Worm (Caenorhabditis elegans): ENCODE data around the gene T19C4.24.
A peak's percentile ranks its signal among the peaks of the same experiment; 100 is the strongest.
"Not testable (repeated sequence)": the region's sequence is repeated elsewhere in the genome, so short reads cannot be mapped to it uniquely, and the experiment has no call there.

T19C4.24 gene

DNA sequence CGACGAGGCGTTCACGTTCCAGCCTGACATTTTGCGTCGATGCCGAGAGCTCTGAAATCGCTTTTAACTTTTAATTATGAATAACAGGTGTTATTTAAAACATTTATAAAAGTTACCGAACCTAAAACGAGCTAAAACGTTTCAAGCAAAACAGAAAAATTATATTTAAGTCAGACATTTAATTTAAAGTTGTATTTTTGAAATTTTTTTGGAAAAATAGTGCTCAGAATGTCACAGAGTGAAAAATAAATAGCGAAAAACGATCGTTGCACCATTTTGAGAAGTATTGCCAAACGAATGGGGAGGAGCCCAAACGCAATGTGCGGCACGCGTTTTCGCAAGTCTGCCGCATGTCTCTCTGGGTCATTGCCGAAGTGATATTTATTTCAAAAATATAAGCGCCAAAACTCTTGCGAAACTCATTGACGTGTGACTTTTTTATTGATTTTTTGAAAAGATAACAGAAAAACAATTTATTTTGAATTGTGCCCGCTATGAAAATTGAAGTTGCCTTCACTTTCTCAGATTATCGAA lies 33.7 kb downstream of the T19C4.24 start, which contains the start of gene erfa-3 (continued):
- no peak for TF ChIP-seq Y116A8C.19 (tag; optimal IDR thresholded peaks at IDR 0.05; ENCODE audit: borderline replicate concordance)
- TF ChIP-seq alr-1 (tag; optimal IDR thresholded peaks at IDR 0.05; ENCODE audit: borderline replicate concordance) = no peak
- peak; percentile 59 for TF ChIP-seq lin-14 (GFP tag; optimal IDR thresholded peaks at IDR 0.05)
- no peak for TF ChIP-seq aha-1 (tag; optimal IDR thresholded peaks at IDR 0.05)
- no peak for TF ChIP-seq ama-1 (optimal IDR thresholded peaks at IDR 0.05)
- TF ChIP-seq snu-23 (GFP tag; optimal IDR thresholded peaks at IDR 0.05) = peak; percentile 73
- TF ChIP-seq vab-15 (tag; optimal IDR thresholded peaks at IDR 0.05) = no peak
- TF ChIP-seq pqm-1 (tag; optimal IDR thresholded peaks at IDR 0.05) = no peak
- TF ChIP-seq sup-37 (GFP tag; optimal IDR thresholded peaks at IDR 0.05) = no peak

- not testable (repeated sequence) for TF ChIP-seq ceh-88 (GFP tag; IDR thresholded peaks at IDR 0.05); snu-23 (GFP tag; optimal IDR thresholded peaks at IDR 0.05); lin-13 (GFP tag; optimal IDR thresholded peaks at IDR 0.05)
Measured at ce11 chrV:11109647-11110046, 37.2 kb downstream of the T19C4.24 start, which contains the start of gene Y42A5A.5. TSS of gene Y42A5A.5 (minus strand) at chrV:11109747.

DNA sequence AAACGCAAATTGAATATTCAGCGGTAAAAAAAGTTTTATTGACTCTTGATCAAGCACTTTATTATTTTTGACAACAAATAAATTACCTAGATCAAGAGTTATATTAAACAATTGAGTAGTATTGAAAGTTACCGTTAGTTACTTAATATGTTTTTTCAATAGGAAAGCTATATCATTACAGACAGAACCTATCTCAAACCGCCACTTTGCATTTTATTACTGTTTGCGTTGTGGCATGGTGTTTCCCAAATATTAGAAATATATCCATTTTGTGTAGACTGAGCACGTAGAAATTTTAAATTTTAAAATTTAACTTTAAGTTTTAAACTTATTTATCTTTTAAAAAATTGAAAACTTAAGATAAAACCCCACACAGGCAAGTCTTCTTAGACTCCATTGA lies 42.4 kb downstream of the T19C4.24 start:
- TF ChIP-seq nhr-20 (tag; optimal IDR thresholded peaks at IDR 0.05) (no peak), elt-3 (tag; optimal IDR thresholded peaks at IDR 0.05) (no peak), unc-86 (tag; optimal IDR thresholded peaks at IDR 0.05) (no peak), irx-1 (tag; optimal IDR thresholded peaks at IDR 0.05) (no peak), nhr-11 (tag; optimal IDR thresholded peaks at IDR 0.05) (no peak)

DNA sequence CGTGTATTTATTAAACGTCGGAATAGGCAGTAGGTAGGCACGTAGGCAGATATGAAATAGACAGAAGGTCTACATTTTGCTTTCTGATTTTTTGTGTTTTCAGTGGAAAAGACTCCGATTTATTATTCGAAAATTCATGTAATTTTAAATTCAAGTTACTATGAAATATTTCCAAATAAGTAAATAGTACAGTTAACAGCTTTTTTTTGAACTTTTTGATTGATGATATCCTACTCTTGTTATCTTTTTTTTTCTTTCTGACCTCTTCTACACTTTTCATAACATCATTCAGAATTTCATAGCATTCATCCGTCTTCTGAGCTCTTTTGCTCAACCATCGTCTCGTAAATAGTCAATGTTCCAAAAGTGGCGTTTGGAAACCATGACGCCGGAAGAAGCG lies 48.2 kb downstream of the T19C4.24 start, which contains the start of gene cdkl-1:
TSS of gene cdkl-1 (plus strand) at position 301 of the 400 bp plus-strand sequence.
- TF ChIP-seq skn-1 (tag; optimal IDR thresholded peaks at IDR 0.05) (no peak), aha-1 (tag; optimal IDR thresholded peaks at IDR 0.05) (no peak), ceh-82 (tag; optimal IDR thresholded peaks at IDR 0.05) (no peak), unc-62 (GFP tag; optimal IDR thresholded peaks at IDR 0.05) (no peak), unc-86 (tag; optimal IDR thresholded peaks at IDR 0.05) (no peak), fkh-10 (GFP tag; optimal IDR thresholded peaks at IDR 0.05) (no peak), hlh-17 (GFP tag; optimal IDR thresholded peaks at IDR 0.05; ENCODE audit: borderline replicate concordance) (no peak), sptf-1 (tag; optimal IDR thresholded peaks at IDR 0.05) (no peak), lin-14 (GFP tag; optimal IDR thresholded peaks at IDR 0.05) (no peak), elt-2 (tag; optimal IDR thresholded peaks at IDR 0.05) (no peak), lin-15B (tag; optimal IDR thresholded peaks at IDR 0.05) (no peak)

All from whole organism, L1 larva.